Worm (Caenorhabditis elegans): ENCODE data around the gene C48D1.9.

The C48D1.9 gene

ce11 chrIV:13165181-13165580, 44.3 kb downstream of the C48D1.9 start, which contains the start of gene scl-14:
TSS of gene scl-14 (plus strand) at chrIV:13165481.
- TF ChIP-seq ZK546.5 (tag; optimal IDR thresholded peaks at IDR 0.05) (no peak), snpc-4 (tag; optimal IDR thresholded peaks at IDR 0.05) (no peak), nhr-21 (tag; optimal IDR thresholded peaks at IDR 0.05) (no peak), nhr-25 (tag; optimal IDR thresholded peaks at IDR 0.05) (no peak), nhr-23 (tag; optimal IDR thresholded peaks at IDR 0.05) (no peak), C34F6.9 (tag; optimal IDR thresholded peaks at IDR 0.05) (no peak)
